Fruit fly (Drosophila melanogaster) whole organism, adult: Measurements from ENCODE around the gene Apl.

Experiments
- CG11617 ChIP-seq: fragments of 200-800 bp; sonication (Bioruptor generic); optimal IDR thresholded peaks from 2 replicates; lab custom pipeline; 2017; ENCODE audit warnings: mild to moderate bottlenecking, missing biosample characterization, missing genetic modification reagents, missing genetic modification characterization
- CG12768 ChIP-seq: fragments of 200-800 bp; sonication (Bioruptor generic); optimal IDR thresholded peaks from 2 replicates; lab custom pipeline; 2017; ENCODE audit warnings: missing biosample characterization, missing genetic modification characterization, mild to moderate bottlenecking, moderate library complexity, missing genetic modification reagents
- CG14711 ChIP-seq: fragments of 200-800 bp; sonication (Bioruptor generic); optimal IDR thresholded peaks from 2 replicates; lab custom pipeline; 2018; ENCODE audit warnings: missing biosample characterization, mild to moderate bottlenecking, missing genetic modification characterization, moderate library complexity
- CG1620 ChIP-seq: fragments of 200-800 bp; sonication (Bioruptor generic); optimal IDR thresholded peaks from 2 replicates; lab custom pipeline; 2016; ENCODE audit warnings: missing biosample characterization, missing genetic modification characterization
- CG33017 ChIP-seq: fragments of 200-800 bp; sonication (Bioruptor generic); optimal IDR thresholded peaks from 2 replicates; lab custom pipeline; 2018; ENCODE audit warnings: missing biosample characterization, mild to moderate bottlenecking, missing genetic modification characterization, moderate library complexity
- CG5204 ChIP-seq: fragments of 200-800 bp; sonication (Bioruptor generic); optimal IDR thresholded peaks from 2 replicates; lab custom pipeline; 2016; ENCODE audit warnings: missing biosample characterization, missing genetic modification characterization
- CG7045 ChIP-seq: fragments of 200-800 bp; sonication (Bioruptor generic); optimal IDR thresholded peaks from 2 replicates; lab custom pipeline; 2017; ENCODE audit warnings: missing biosample characterization, mild to moderate bottlenecking, missing genetic modification characterization
- CG7101 ChIP-seq: fragments of 200-800 bp; sonication (Bioruptor generic); optimal IDR thresholded peaks from 2 replicates; lab custom pipeline; 2018; ENCODE audit warnings: missing biosample characterization, mild to moderate bottlenecking, missing genetic modification characterization, moderate library complexity
- Clk ChIP-seq: fragments of 200-800 bp; sonication (Bioruptor generic); optimal IDR thresholded peaks from 2 replicates; lab custom pipeline; 2017; ENCODE audit warnings: missing biosample characterization, missing genetic modification characterization
- Crg-1 ChIP-seq: fragments of 200-800 bp; sonication (Bioruptor generic); optimal IDR thresholded peaks from 2 replicates; lab custom pipeline; 2016; ENCODE audit warnings: missing biosample characterization, missing genetic modification characterization
- Hr96 ChIP-seq: fragments of 200-800 bp; sonication (Bioruptor generic); optimal IDR thresholded peaks from 2 replicates; lab custom pipeline; 2016; ENCODE audit warnings: missing biosample characterization, missing genetic modification characterization
- Mnt ChIP-seq: fragments of 200-800 bp; sonication (Bioruptor generic); optimal IDR thresholded peaks from 2 replicates; lab custom pipeline; 2016; ENCODE audit warnings: missing biosample characterization, mild to moderate bottlenecking, missing genetic modification characterization
- bab1 ChIP-seq: fragments of 200-800 bp; sonication (Bioruptor generic); optimal IDR thresholded peaks from 3 replicates; lab custom pipeline; 2019; ENCODE audit warnings: missing biosample characterization, mild to moderate bottlenecking, missing genetic modification characterization, moderate library complexity
- cic ChIP-seq: fragments of 200-800 bp; sonication (Bioruptor generic); optimal IDR thresholded peaks from 2 replicates; lab custom pipeline; 2017; ENCODE audit warnings: missing biosample characterization, mild to moderate bottlenecking, missing genetic modification characterization, moderate library complexity
- cnc ChIP-seq, 2 experiments: fragments of >200 bp; optimal IDR thresholded peaks; 2 replicates each; lab custom pipeline; 2017
- kay ChIP-seq: fragments of 200-800 bp; sonication (Bioruptor generic); peaks from one replicate; lab custom pipeline; 2016; ENCODE audit warnings: missing biosample characterization, missing genetic modification characterization, borderline replicate concordance
- ovo ChIP-seq: fragments of 200-800 bp; sonication (Bioruptor generic); optimal IDR thresholded peaks from 2 replicates; lab custom pipeline; 2016; ENCODE audit warnings: missing biosample characterization, missing genetic modification characterization
- pad ChIP-seq: fragments of 200-800 bp; sonication (Bioruptor generic); optimal IDR thresholded peaks from 3 replicates; lab custom pipeline; 2017; ENCODE audit warnings: missing biosample characterization, missing genetic modification characterization, mild to moderate bottlenecking, moderate library complexity, missing genetic modification reagents
- tj ChIP-seq: fragments of 200-800 bp; sonication (Bioruptor generic); optimal IDR thresholded peaks from 3 replicates; lab custom pipeline; 2017; ENCODE audit warnings: missing biosample characterization, mild to moderate bottlenecking, missing genetic modification characterization, moderate library complexity
- toe ChIP-seq: fragments of 200-800 bp; sonication (Bioruptor generic); optimal IDR thresholded peaks from 2 replicates; lab custom pipeline; 2016; ENCODE audit warnings: missing biosample characterization, missing genetic modification characterization

Apl gene

dm6 chr3L:16629793-16630192 is 34.8 kb downstream of the Apl start:
- TF ChIP-seq CG7101 (no peak), kay (no peak), Crg-1 (GFP tag; lab: Kevin White, UChicago) (no peak), pad (GFP tag; lab: Kevin White, UChicago) (no peak), CG12768 (GFP tag; lab: Kevin White, UChicago) (no peak), CG33017 (no peak), tj (GFP tag; lab: Kevin White, UChicago) (no peak), toe (GFP tag; lab: Kevin White, UChicago) (no peak), cic (no peak), bab1 (GFP tag; lab: Kevin White, UChicago) (no peak), CG11617 (GFP tag; lab: Kevin White, UChicago) (no peak), CG5204 (GFP tag; lab: Kevin White, UChicago) (no peak), CG14711 (tag; lab: Kevin White, UChicago) (no peak), CG1620 (GFP tag; lab: Kevin White, UChicago) (no peak), CG7045 (GFP tag; lab: Kevin White, UChicago) (no peak), ovo (no peak), cnc (optimal IDR thresholded peaks at IDR 0.05; lab: Kevin White, UChicago) (no peak), Clk (GFP tag; lab: Kevin White, UChicago) (no peak)

dm6 chr3L:16631844-16632537 is 37.0 kb downstream of the Apl start:
- no peak for TF ChIP-seq Clk (GFP tag; lab: Kevin White, UChicago)
- TF ChIP-seq bab1 (GFP tag; lab: Kevin White, UChicago) = no peak
- no peak for TF ChIP-seq pad (GFP tag; lab: Kevin White, UChicago)
- TF ChIP-seq Hr96 (GFP tag; lab: Kevin White, UChicago) = no peak
- no peak for TF ChIP-seq CG1620 (GFP tag; lab: Kevin White, UChicago)
- TF ChIP-seq CG7101 = no peak
- TF ChIP-seq cic = no peak
- TF ChIP-seq CG12768 (GFP tag; lab: Kevin White, UChicago) = no peak
- TF ChIP-seq kay = no peak

- TF ChIP-seq CG7101 = no peak
- TF ChIP-seq CG7045 (GFP tag; lab: Kevin White, UChicago) = no peak
- TF ChIP-seq tj (GFP tag; lab: Kevin White, UChicago) = no peak
- TF ChIP-seq kay = no peak
Observed at dm6 chr3L:16634091-16634490, 39.1 kb downstream of the Apl start.

dm6 chr3L:16634529-16634928 is 39.5 kb downstream of the Apl start:
- peak; percentile 12 for TF ChIP-seq CG5204 (GFP tag; lab: Kevin White, UChicago)
- no peak for TF ChIP-seq CG33017

dm6 chr3L:16635566-16636210 is 40.7 kb downstream of the Apl start:
- TF ChIP-seq CG7101 (no peak), tj (GFP tag; lab: Kevin White, UChicago) (peak; percentile 51), Clk (GFP tag; lab: Kevin White, UChicago) (no peak), Crg-1 (GFP tag; lab: Kevin White, UChicago) (no peak), cnc (optimal IDR thresholded peaks at IDR 0.05; lab: Kevin White, UChicago) (no peak), ovo (no peak), pad (GFP tag; lab: Kevin White, UChicago) (no peak), CG7045 (GFP tag; lab: Kevin White, UChicago) (no peak), kay (peak; percentile 50)

dm6 chr3L:16638639-16639388 is 43.8 kb downstream of the Apl start:
- TF ChIP-seq Clk (GFP tag; lab: Kevin White, UChicago) = no peak

dm6 chr3L:16640509-16641068 is 45.6 kb downstream of the Apl start:
- TF ChIP-seq CG33017 (no peak), Mnt (GFP tag; lab: Kevin White, UChicago) (no peak), CG11617 (GFP tag; lab: Kevin White, UChicago) (no peak), Clk (GFP tag; lab: Kevin White, UChicago) (no peak), CG7045 (GFP tag; lab: Kevin White, UChicago) (no peak), CG5204 (GFP tag; lab: Kevin White, UChicago) (no peak), cic (no peak), pad (GFP tag; lab: Kevin White, UChicago) (no peak), CG12768 (GFP tag; lab: Kevin White, UChicago) (no peak), ovo (no peak), toe (GFP tag; lab: Kevin White, UChicago) (no peak), kay (no peak)
